Worm (Caenorhabditis elegans) whole organism, L4 larva: ENCODE measurements around the gene F09E5.11.

ENCODE experiments used
- F37D6.2 ChIP-seq: sonication (generic microtip); optimal IDR thresholded peaks from 2 replicates; lab custom pipeline; 2016; ENCODE audit warnings: mild to moderate bottlenecking, missing genetic modification characterization, missing compliant biosample characterization
- R02D3.7 ChIP-seq: fragments of 150-350 bp; sonication (generic microtip); optimal IDR thresholded peaks from 3 replicates; lab custom pipeline; 2014; ENCODE audit warnings: missing biosample characterization, missing genetic modification characterization
- T20F7.1 ChIP-seq: fragments of 200-800 bp; sonication (Bioruptor generic); optimal IDR thresholded peaks from 2 replicates; lab custom pipeline; 2018; ENCODE audit warnings: mild to moderate bottlenecking, missing genetic modification characterization, missing compliant biosample characterization
- Y105C5A.15 ChIP-seq: fragments of 200-800 bp; sonication (Bioruptor generic); IDR thresholded peaks from 2 replicates; pipeline ENCODE4 v1.3.6; 2022; ENCODE audit warnings: missing genetic modification characterization, missing compliant biosample characterization
- Y75B8A.6 ChIP-seq: fragments of 200-800 bp; sonication (Bioruptor generic); IDR thresholded peaks from 2 replicates; pipeline ENCODE4 v1.3.6; 2022; ENCODE audit warnings: missing genetic modification reagents, missing genetic modification characterization, missing compliant biosample characterization
- aha-1 ChIP-seq: fragments of 150-350 bp; peaks from one replicate; lab custom pipeline; 2014; ENCODE audit warnings: missing biosample characterization, missing genetic modification characterization
- ceh-20 ChIP-seq: fragments of 200-800 bp; sonication (Bioruptor generic); IDR thresholded peaks from 2 replicates; pipeline ENCODE4 v1.3.6; 2022; ENCODE audit warnings: missing genetic modification reagents, missing genetic modification characterization, missing compliant biosample characterization
- ceh-28 ChIP-seq: fragments of 150-350 bp; optimal IDR thresholded peaks from 2 replicates; lab custom pipeline; 2014; ENCODE audit warnings: missing biosample characterization, missing genetic modification reagents, missing genetic modification characterization
- ceh-32 ChIP-seq: sonication (generic microtip); optimal IDR thresholded peaks from 2 replicates; lab custom pipeline; 2016; ENCODE audit warnings: mild to moderate bottlenecking, missing genetic modification characterization, missing compliant biosample characterization; ENCODE audit not compliant: poor library complexity
- ceh-44 ChIP-seq: fragments of 200-800 bp; sonication (Bioruptor generic); IDR thresholded peaks from 2 replicates; pipeline ENCODE4 v1.3.6; 2022; ENCODE audit warnings: missing genetic modification reagents, missing genetic modification characterization, missing compliant biosample characterization
- ceh-62 ChIP-seq: sonication (generic microtip); optimal IDR thresholded peaks from 2 replicates; lab custom pipeline; 2017; ENCODE audit warnings: missing biosample characterization, missing genetic modification characterization
- ceh-82 ChIP-seq: sonication (generic microtip); optimal IDR thresholded peaks from 2 replicates; lab custom pipeline; 2017; ENCODE audit warnings: missing biosample characterization, missing genetic modification characterization
- ces-1 ChIP-seq: fragments of 150-350 bp; sonication (generic microtip); optimal IDR thresholded peaks from 4 replicates; lab custom pipeline; 2014; ENCODE audit warnings: missing biosample characterization, missing genetic modification reagents, missing genetic modification characterization
- ctbp-1 ChIP-seq: fragments of 200-800 bp; sonication (Bioruptor generic); IDR thresholded peaks from 2 replicates; pipeline ENCODE4 v1.3.6; 2022; ENCODE audit warnings: missing genetic modification reagents, missing genetic modification characterization, missing compliant biosample characterization
- dmd-6 ChIP-seq: fragments of 200-800 bp; sonication (Bioruptor generic); IDR thresholded peaks from 2 replicates; pipeline ENCODE4 v1.3.6; 2022; ENCODE audit warnings: missing genetic modification reagents, missing genetic modification characterization, missing compliant biosample characterization
- dmd-8 ChIP-seq: fragments of 200-800 bp; sonication (Bioruptor generic); IDR thresholded peaks from 2 replicates; pipeline ENCODE4 v1.3.6; 2022; ENCODE audit warnings: missing genetic modification characterization, missing compliant biosample characterization
- dmd-9 ChIP-seq: fragments of 200-800 bp; sonication (Bioruptor generic); IDR thresholded peaks from 2 replicates; pipeline ENCODE4 v1.3.6; 2022; ENCODE audit warnings: missing genetic modification reagents, missing genetic modification characterization, missing compliant biosample characterization
- dpl-1 ChIP-seq: fragments of 150-350 bp; optimal IDR thresholded peaks from 2 replicates; lab custom pipeline; 2014; ENCODE audit warnings: missing biosample characterization, missing genetic modification reagents, missing genetic modification characterization
- fkh-10 ChIP-seq: fragments of 150-350 bp; optimal IDR thresholded peaks from 2 replicates; lab custom pipeline; 2014; ENCODE audit warnings: missing biosample characterization, missing genetic modification reagents, missing genetic modification characterization
- fos-1 ChIP-seq: fragments of 150-350 bp; optimal IDR thresholded peaks from 2 replicates; lab custom pipeline; 2014; ENCODE audit warnings: missing biosample characterization, missing genetic modification characterization
- gei-8 ChIP-seq: fragments of 200-800 bp; sonication (Bioruptor generic); optimal IDR thresholded peaks from 2 replicates; lab custom pipeline; 2018; ENCODE audit warnings: mild to moderate bottlenecking, missing genetic modification characterization, missing compliant biosample characterization
- hif-1 ChIP-seq, 2 experiments: sonication (generic microtip); optimal IDR thresholded peaks; 2 replicates each; lab custom pipeline; 2016 to 2017; ENCODE audit warnings: missing compliant biosample characterization in 2 of 2, missing genetic modification characterization in 2 of 2, missing genetic modification reagents in 2 of 2, missing genotype in 2 of 2, mild to moderate bottlenecking in 1 of 2
- jun-1 ChIP-seq: fragments of 150-350 bp; optimal IDR thresholded peaks from 2 replicates; lab custom pipeline; 2014; ENCODE audit warnings: missing biosample characterization, missing genetic modification reagents, missing genetic modification characterization
- lim-7 ChIP-seq: fragments of 200-800 bp; sonication (Bioruptor generic); IDR thresholded peaks from 2 replicates; pipeline ENCODE4 v1.3.6; 2022; ENCODE audit warnings: missing genetic modification characterization, missing compliant biosample characterization
- lin-39 ChIP-seq: fragments of 150-350 bp; optimal IDR thresholded peaks from 2 replicates; lab custom pipeline; 2014; ENCODE audit warnings: missing biosample characterization, missing genetic modification reagents, missing genetic modification characterization
- lir-3 ChIP-seq: sonication (generic microtip); optimal IDR thresholded peaks from 2 replicates; lab custom pipeline; 2016; ENCODE audit warnings: mild to moderate bottlenecking, missing genetic modification characterization, missing compliant biosample characterization
- mes-2 ChIP-seq: sonication (generic microtip); optimal IDR thresholded peaks from 2 replicates; lab custom pipeline; 2016; ENCODE audit warnings: missing genotype, mild to moderate bottlenecking, missing genetic modification characterization, missing compliant biosample characterization; ENCODE audit not compliant: poor library complexity, severe bottlenecking
- mxl-2 ChIP-seq: fragments of 200-800 bp; sonication (Bioruptor generic); conservative IDR thresholded peaks from 2 replicates; pipeline ENCODE4 v1.3.6; 2022; ENCODE audit warnings: missing genetic modification reagents, missing genetic modification characterization, missing compliant biosample characterization
- mxl-3 ChIP-seq: fragments of 200-800 bp; sonication (Bioruptor generic); optimal IDR thresholded peaks from 2 replicates; lab custom pipeline; 2018; ENCODE audit warnings: mild to moderate bottlenecking, missing genetic modification characterization, missing compliant biosample characterization
- nhr-10 ChIP-seq: fragments of 150-350 bp; optimal IDR thresholded peaks from 2 replicates; lab custom pipeline; 2014; ENCODE audit warnings: missing biosample characterization, missing genetic modification characterization
- nhr-237 ChIP-seq: sonication (generic microtip); optimal IDR thresholded peaks from 2 replicates; lab custom pipeline; 2017; ENCODE audit warnings: missing biosample characterization, missing genetic modification characterization
- nhr-28 ChIP-seq: fragments of 150-350 bp; optimal IDR thresholded peaks from 2 replicates; lab custom pipeline; 2014; ENCODE audit warnings: missing biosample characterization, missing genetic modification characterization
- nhr-41 ChIP-seq: fragments of 200-800 bp; sonication (Bioruptor generic); IDR thresholded peaks from 2 replicates; pipeline ENCODE4 v1.3.6; 2022; ENCODE audit warnings: missing genetic modification reagents, missing genetic modification characterization, missing compliant biosample characterization
- nhr-42 ChIP-seq: fragments of 200-800 bp; sonication (Bioruptor generic); IDR thresholded peaks from 2 replicates; pipeline ENCODE4 v1.3.6; 2022; ENCODE audit warnings: missing genetic modification characterization, missing compliant biosample characterization
- nhr-76 ChIP-seq: fragments of 150-350 bp; optimal IDR thresholded peaks from 2 replicates; lab custom pipeline; 2014; ENCODE audit warnings: missing biosample characterization, missing genetic modification characterization
- php-3 ChIP-seq: fragments of 200-800 bp; sonication (Bioruptor generic); IDR thresholded peaks from 2 replicates; pipeline ENCODE4 v1.3.6; 2022; ENCODE audit warnings: missing genetic modification reagents, missing genetic modification characterization, missing compliant biosample characterization
- rbr-2 ChIP-seq: sonication (generic microtip); optimal IDR thresholded peaks from 2 replicates; lab custom pipeline; 2016; ENCODE audit warnings: missing genotype, missing genetic modification characterization, missing compliant biosample characterization
- set-16 ChIP-seq: fragments of 200-800 bp; sonication (Bioruptor generic); IDR thresholded peaks from 2 replicates; pipeline ENCODE4 v1.3.6; 2022; ENCODE audit warnings: missing genetic modification reagents, missing genetic modification characterization, missing compliant biosample characterization
- snpc-1.2 ChIP-seq: fragments of 200-800 bp; sonication (Bioruptor generic); IDR thresholded peaks from 2 replicates; pipeline ENCODE4 v1.3.6; 2022; ENCODE audit warnings: missing genetic modification reagents, missing genetic modification characterization, missing compliant biosample characterization
- snpc-4 ChIP-seq: fragments of 150-350 bp; optimal IDR thresholded peaks from 2 replicates; lab custom pipeline; 2014; ENCODE audit warnings: missing biosample characterization, missing genetic modification characterization
- spr-1 ChIP-seq: sonication (generic microtip); optimal IDR thresholded peaks from 2 replicates; lab custom pipeline; 2016; ENCODE audit warnings: mild to moderate bottlenecking, missing genetic modification characterization, missing compliant biosample characterization
- spr-3 ChIP-seq: fragments of 200-800 bp; sonication (Bioruptor generic); optimal IDR thresholded peaks from 2 replicates; lab custom pipeline; 2018; ENCODE audit warnings: mild to moderate bottlenecking, missing genetic modification characterization, missing compliant biosample characterization
- tag-97 ChIP-seq: fragments of 200-800 bp; sonication (Bioruptor generic); IDR thresholded peaks from 2 replicates; pipeline ENCODE4 v1.3.6; 2022; ENCODE audit warnings: missing genetic modification characterization, missing compliant biosample characterization
- tra-1 ChIP-seq: fragments of 200-800 bp; sonication (Bioruptor generic); IDR thresholded peaks from 2 replicates; pipeline ENCODE4 v1.3.6; 2022; ENCODE audit warnings: missing genetic modification reagents, missing genetic modification characterization, missing compliant biosample characterization
- unc-130 ChIP-seq: sonication (generic microtip); optimal IDR thresholded peaks from 2 replicates; lab custom pipeline; 2016; ENCODE audit warnings: missing genetic modification reagents, missing genetic modification characterization, missing compliant biosample characterization
- unc-62 ChIP-seq, 3 experiments: fragments of 150-350 bp in 1 of 3; sonication (generic microtip); optimal IDR thresholded peaks in 2 of 3; peaks in 1 of 3; 1 replicate in 1 of 3; 2 replicates in 2 of 3; lab custom pipeline; 2014 to 2017; ENCODE audit warnings: missing biosample characterization in 3 of 3, missing genetic modification characterization in 3 of 3, missing genetic modification reagents in 3 of 3, missing genotype in 1 of 3
- zag-1 ChIP-seq: fragments of 150-350 bp; optimal IDR thresholded peaks from 2 replicates; lab custom pipeline; 2014; ENCODE audit warnings: missing biosample characterization, missing genetic modification characterization
- zfp-2 ChIP-seq: sonication (generic microtip); optimal IDR thresholded peaks from 2 replicates; lab custom pipeline; 2016; ENCODE audit warnings: mild to moderate bottlenecking, missing genetic modification characterization, missing compliant biosample characterization
- zfp-3 ChIP-seq: fragments of 200-800 bp; sonication (Bioruptor generic); conservative IDR thresholded peaks from 2 replicates; pipeline ENCODE4 v1.3.6; 2022; ENCODE audit warnings: missing genetic modification reagents, missing genetic modification characterization, missing compliant biosample characterization
- zip-11 ChIP-seq: fragments of 200-800 bp; sonication (Bioruptor generic); IDR thresholded peaks from 2 replicates; pipeline ENCODE4 v1.3.6; 2022; ENCODE audit warnings: missing genetic modification characterization, missing compliant biosample characterization
- ztf-7 ChIP-seq: fragments of 150-350 bp; optimal IDR thresholded peaks from 2 replicates; lab custom pipeline; 2014; ENCODE audit warnings: missing biosample characterization, missing genetic modification characterization

F09E5.11 gene

ce11 chrII:5379614-5380077 is 21.7 kb upstream of the F09E5.11 start, which contains the start of gene pkc-3 (continued):
- peak; percentile 87 for TF ChIP-seq nhr-41 (GFP tag; lab: Robert Waterston, UW)
- TF ChIP-seq nhr-76 (tag; lab: Kevin White, UChicago) = no peak
- TF ChIP-seq ceh-44 (GFP tag; lab: Robert Waterston, UW) = no peak
- peak; percentile 38 for TF ChIP-seq dpl-1
- TF ChIP-seq nhr-42 = peak; percentile 36; the same call in 1 of the 2 replicates
- TF ChIP-seq T20F7.1 (GFP tag; lab: Kevin White, UChicago) = peak; percentile 76
- TF ChIP-seq unc-62 (GFP tag; optimal IDR thresholded peaks at IDR 0.05 in 1 of 2; lab: Kevin White, UChicago) = peak in 1 of 2 experiments; percentile 19
- no peak for TF ChIP-seq unc-62 (tag; optimal IDR thresholded peaks at IDR 0.05; lab: Kevin White, UChicago)
- TF ChIP-seq ceh-28 = no peak
- peak; percentile 99 for TF ChIP-seq aha-1 (tag; lab: Kevin White, UChicago)
- TF ChIP-seq ceh-82 (tag; lab: Kevin White, UChicago) = no peak
- no peak for TF ChIP-seq fkh-10
- 0 out of 2 replicates have a peak, but pooled peaks have one; percentile 52 for TF ChIP-seq dmd-8
- peak; percentile 93 for TF ChIP-seq nhr-28 (tag; lab: Kevin White, UChicago)
- TF ChIP-seq snpc-4 (tag; lab: Kevin White, UChicago) = no peak
- TF ChIP-seq zip-11 = no peak
- TF ChIP-seq zfp-2 = no peak
- no peak for TF ChIP-seq ceh-20 (GFP tag; lab: Robert Waterston, UW)
- no peak for TF ChIP-seq ceh-32 (tag; lab: Kevin White, UChicago)
- no peak for TF ChIP-seq lim-7 (GFP tag; lab: Robert Waterston, UW)
- TF ChIP-seq snpc-1.2 (GFP tag; lab: Robert Waterston, UW) = peak; percentile 58; the same call in 1 of the 2 replicates
- TF ChIP-seq dmd-9 (GFP tag; lab: Robert Waterston, UW) = no peak
- no peak for TF ChIP-seq lin-39 (tag; lab: Kevin White, UChicago)
- no peak for TF ChIP-seq Y105C5A.15 (GFP tag; lab: Robert Waterston, UW)
- TF ChIP-seq set-16 = no peak
- TF ChIP-seq tag-97 (GFP tag; lab: Robert Waterston, UW) = no peak
- TF ChIP-seq ctbp-1 (GFP tag; lab: Robert Waterston, UW) = no peak
- no peak for TF ChIP-seq R02D3.7 (tag; lab: Kevin White, UChicago)
- peak; percentile 22 for TF ChIP-seq hif-1 (tag; optimal IDR thresholded peaks at IDR 0.05; lab: Kevin White, UChicago)
- TF ChIP-seq unc-130 (GFP tag; lab: Kevin White, UChicago) = peak; percentile 15
- peak; percentile 86 for TF ChIP-seq mxl-3 (GFP tag; lab: Kevin White, UChicago)
- 0 out of 2 replicates have a peak, but pooled peaks have one; percentile 14 for TF ChIP-seq php-3 (GFP tag; lab: Robert Waterston, UW)
- TF ChIP-seq mes-2 = peak; percentile 67
- TF ChIP-seq F37D6.2 (tag; lab: Kevin White, UChicago) = no peak
- TF ChIP-seq dmd-6 (GFP tag; lab: Robert Waterston, UW) = peak; percentile 52
- TF ChIP-seq ceh-62 (tag; lab: Kevin White, UChicago) = no peak
- TF ChIP-seq zag-1 (tag; lab: Kevin White, UChicago) = no peak
- TF ChIP-seq ces-1 = no peak
- no peak for TF ChIP-seq fos-1
- TF ChIP-seq spr-1 (tag; lab: Kevin White, UChicago) = peak; percentile 51
- no peak for TF ChIP-seq mxl-2
- TF ChIP-seq ztf-7 (tag; lab: Kevin White, UChicago) = no peak
- TF ChIP-seq tra-1 (GFP tag; lab: Robert Waterston, UW) = no peak
- TF ChIP-seq rbr-2 (tag; lab: Kevin White, UChicago) = peak; percentile 46
- TF ChIP-seq gei-8 (GFP tag; lab: Kevin White, UChicago) = peak; percentile 77
- 0 out of 2 replicates have a peak, but pooled peaks have one; percentile 27 for TF ChIP-seq Y75B8A.6 (GFP tag; lab: Robert Waterston, UW)
- no peak for TF ChIP-seq lir-3
- TF ChIP-seq nhr-10 (tag; lab: Kevin White, UChicago) = peak; percentile 11
- TF ChIP-seq zfp-3 = peak; percentile 61; the same call in 1 of the 2 replicates
- TF ChIP-seq jun-1 (tag; lab: Kevin White, UChicago) = peak; percentile 40
- no peak for TF ChIP-seq nhr-237 (tag; lab: Kevin White, UChicago)
- peak; percentile 42 for TF ChIP-seq spr-3
